Fruit fly (Drosophila melanogaster): ENCODE measurements around the gene Npc2c.

Gene Npc2c

DNA sequence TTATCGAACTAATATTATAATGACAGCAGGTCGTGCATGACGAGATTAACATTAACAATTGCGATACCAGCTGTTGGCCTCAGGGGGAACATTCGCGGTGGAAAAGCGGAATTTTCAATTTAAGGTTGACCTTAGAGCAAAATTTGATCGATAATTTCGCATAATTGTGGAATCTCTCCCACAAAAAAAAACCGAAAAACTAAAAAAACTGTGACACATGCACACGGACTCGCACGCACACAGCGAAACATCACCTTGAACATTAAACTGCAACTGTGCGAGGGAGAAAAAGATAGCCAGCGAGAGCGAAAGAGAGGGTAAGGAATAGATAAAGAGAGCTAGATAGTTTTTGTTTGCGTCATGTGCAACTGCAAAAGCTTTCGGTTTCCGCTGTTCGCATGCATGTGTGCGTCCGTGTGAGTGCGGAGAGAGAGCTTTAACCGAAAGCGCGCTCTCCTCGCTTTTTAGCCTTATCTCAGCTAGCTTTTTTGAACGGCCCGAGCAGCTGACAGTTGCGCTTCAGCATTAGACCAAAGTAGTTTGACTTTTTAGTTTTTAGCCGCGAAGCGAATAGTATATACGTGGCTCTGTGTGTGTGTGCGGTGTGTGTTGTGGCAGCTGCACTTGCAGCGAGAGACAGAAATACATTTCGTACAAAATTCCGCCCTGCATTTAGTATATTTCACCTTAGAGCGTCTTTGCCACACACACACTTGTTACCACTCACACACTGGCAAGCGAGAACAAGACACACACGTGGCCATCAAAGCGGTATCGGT is 33.4 kb downstream of the Npc2c start (continued):
- no peak for TF ChIP-seq Nf-YC (tag; optimal IDR thresholded peaks at IDR 0.05)
- TF ChIP-seq HHEX (GFP tag; optimal IDR thresholded peaks at IDR 0.05), result no peak
- TF ChIP-seq sob (GFP tag; IDR thresholded peaks at IDR 0.05), result peak; percentile 55
- no peak for TF ChIP-seq CG4730 (GFP tag; IDR thresholded peaks at IDR 0.05)

dm6 chr3R:10095052-10095451 is 35.0 kb downstream of the Npc2c start:
- peak; percentile 25 for TF ChIP-seq cg (GFP tag; optimal IDR thresholded peaks at IDR 0.05)
- TF ChIP-seq CG16863 (GFP tag; optimal IDR thresholded peaks at IDR 0.05), result no peak
- peak; percentile 48 for TF ChIP-seq Med (GFP tag)
- TF ChIP-seq Pdp1 (GFP tag; optimal IDR thresholded peaks at IDR 0.05), result peak in 1 of 2 experiments; percentile 8
- TF ChIP-seq peb (GFP tag; IDR thresholded peaks at IDR 0.05), result no peak
- no peak for TF ChIP-seq CG4360 (GFP tag; IDR thresholded peaks at IDR 0.05)
- TF ChIP-seq sr (GFP tag; IDR thresholded peaks at IDR 0.05), result peak; percentile 95
- no peak for TF ChIP-seq CG2712 (tag; optimal IDR thresholded peaks at IDR 0.05)
- no peak for TF ChIP-seq Hmr (GFP tag; optimal IDR thresholded peaks at IDR 0.05)
- TF ChIP-seq fd3F (GFP tag; optimal IDR thresholded peaks at IDR 0.05), result no peak
- TF ChIP-seq Ptx1 (GFP tag; IDR thresholded peaks at IDR 0.05), result no peak
- 0 out of 2 replicates have a peak, but pooled peaks have one; percentile 8 for TF ChIP-seq CG3847 (GFP tag; IDR thresholded peaks at IDR 0.05)
- no peak for TF ChIP-seq zen (tag; optimal IDR thresholded peaks at IDR 0.05)
- no peak for TF ChIP-seq tap (tag; optimal IDR thresholded peaks at IDR 0.05)
- no peak for TF ChIP-seq CG18764 (GFP tag; optimal IDR thresholded peaks at IDR 0.05)
- TF ChIP-seq CG12236 (GFP tag; optimal IDR thresholded peaks at IDR 0.05), result no peak
- no peak for TF ChIP-seq CG18262 (tag; optimal IDR thresholded peaks at IDR 0.05)
- TF ChIP-seq chinmo (GFP tag; IDR thresholded peaks at IDR 0.05; ENCODE audit: partially characterized antibody), result 0 out of 4 replicates have a peak, but pooled peaks have one; percentile 13
- TF ChIP-seq CG12942 (GFP tag; optimal IDR thresholded peaks at IDR 0.05), result no peak
- no peak for TF ChIP-seq odd (GFP tag; optimal IDR thresholded peaks at IDR 0.05)
- TF ChIP-seq Jarid2 (GFP tag; optimal IDR thresholded peaks at IDR 0.05), result no peak
- no peak for TF ChIP-seq CG11456 (GFP tag; IDR thresholded peaks at IDR 0.05)

- TF ChIP-seq lab (GFP tag; optimal IDR thresholded peaks at IDR 0.05), result peak; percentile 14
- no peak for TF ChIP-seq Abd-B (GFP tag; optimal IDR thresholded peaks at IDR 0.05)
- TF ChIP-seq CG15514 (GFP tag; optimal IDR thresholded peaks at IDR 0.05), result no peak
- no peak for TF ChIP-seq YL-1 (GFP tag; optimal IDR thresholded peaks at IDR 0.05)
- no peak for TF ChIP-seq tna (GFP tag; IDR thresholded peaks at IDR 0.05; ENCODE audit: partially characterized antibody)
- no peak for TF ChIP-seq Dad (GFP tag; optimal IDR thresholded peaks at IDR 0.05)
- peak in 1 of 2 experiments; percentile 19 for TF ChIP-seq Pdp1 (GFP tag; optimal IDR thresholded peaks at IDR 0.05)
- no peak for TF ChIP-seq Atf-2 (GFP tag; optimal IDR thresholded peaks at IDR 0.05)
- no peak for TF ChIP-seq lola (GFP tag; optimal IDR thresholded peaks at IDR 0.05)
- TF ChIP-seq CG18262 (tag; optimal IDR thresholded peaks at IDR 0.05), result no peak
- no peak for TF ChIP-seq CHES-1-like (GFP tag; optimal IDR thresholded peaks at IDR 0.05)
- TF ChIP-seq bcd (GFP tag; optimal IDR thresholded peaks at IDR 0.05), result no peak
- peak; percentile 0 for TF ChIP-seq CG3281 (GFP tag; optimal IDR thresholded peaks at IDR 0.05)
- TF ChIP-seq Xrp1 (GFP tag; IDR thresholded peaks at IDR 0.05), result no peak
- no peak for TF ChIP-seq phol (tag; optimal IDR thresholded peaks at IDR 0.05)
- TF ChIP-seq ken (GFP tag; IDR thresholded peaks at IDR 0.05), result no peak
- no peak for TF ChIP-seq CG18476 (GFP tag; optimal IDR thresholded peaks at IDR 0.05)
- no peak for TF ChIP-seq repo (GFP tag; optimal IDR thresholded peaks at IDR 0.05)
- TF ChIP-seq Mes4 (GFP tag; optimal IDR thresholded peaks at IDR 0.05), result no peak
- peak; percentile 54 for TF ChIP-seq cwo (GFP tag; optimal IDR thresholded peaks at IDR 0.05)
- no peak for TF ChIP-seq chn (GFP tag; optimal IDR thresholded peaks at IDR 0.05)
- TF ChIP-seq Ada2b (GFP tag; IDR thresholded peaks at IDR 0.05), result no peak
- TF ChIP-seq CG12391 (tag; optimal IDR thresholded peaks at IDR 0.05), result no peak
These were observed 35.7 kb downstream of the Npc2c start for dm6 chr3R:10095765-10096164.

All from whole organism, embryonic.